Fruit fly (Drosophila melanogaster) S2 (cell line): ENCODE measurements around the gene CG16775.
"Not testable (repeated sequence)": the region's sequence is repeated elsewhere in the genome, so short reads cannot be mapped to it uniquely, and the experiment has no call there.

Experiments
- CG8478 ChIP-seq: fragments of >200 bp; optimal IDR thresholded peaks from 2 replicates; lab custom pipeline; 2018
- CTCF ChIP-seq, 2 experiments: fragments of >200 bp; optimal IDR thresholded peaks; 2 replicates each; lab custom pipeline; 2018

dm6 chr3L:17858174-17858573, 28.3 kb downstream of the CG16775 start, which contains the start of gene CG34002:
- not testable (repeated sequence) for TF ChIP-seq CG8478; CTCF (optimal IDR thresholded peaks at IDR 0.05; lab: Kevin White, UChicago)
